Worm (Caenorhabditis elegans): Measurements from ENCODE around the gene hlh-26.

hlh-26 gene

DNA sequence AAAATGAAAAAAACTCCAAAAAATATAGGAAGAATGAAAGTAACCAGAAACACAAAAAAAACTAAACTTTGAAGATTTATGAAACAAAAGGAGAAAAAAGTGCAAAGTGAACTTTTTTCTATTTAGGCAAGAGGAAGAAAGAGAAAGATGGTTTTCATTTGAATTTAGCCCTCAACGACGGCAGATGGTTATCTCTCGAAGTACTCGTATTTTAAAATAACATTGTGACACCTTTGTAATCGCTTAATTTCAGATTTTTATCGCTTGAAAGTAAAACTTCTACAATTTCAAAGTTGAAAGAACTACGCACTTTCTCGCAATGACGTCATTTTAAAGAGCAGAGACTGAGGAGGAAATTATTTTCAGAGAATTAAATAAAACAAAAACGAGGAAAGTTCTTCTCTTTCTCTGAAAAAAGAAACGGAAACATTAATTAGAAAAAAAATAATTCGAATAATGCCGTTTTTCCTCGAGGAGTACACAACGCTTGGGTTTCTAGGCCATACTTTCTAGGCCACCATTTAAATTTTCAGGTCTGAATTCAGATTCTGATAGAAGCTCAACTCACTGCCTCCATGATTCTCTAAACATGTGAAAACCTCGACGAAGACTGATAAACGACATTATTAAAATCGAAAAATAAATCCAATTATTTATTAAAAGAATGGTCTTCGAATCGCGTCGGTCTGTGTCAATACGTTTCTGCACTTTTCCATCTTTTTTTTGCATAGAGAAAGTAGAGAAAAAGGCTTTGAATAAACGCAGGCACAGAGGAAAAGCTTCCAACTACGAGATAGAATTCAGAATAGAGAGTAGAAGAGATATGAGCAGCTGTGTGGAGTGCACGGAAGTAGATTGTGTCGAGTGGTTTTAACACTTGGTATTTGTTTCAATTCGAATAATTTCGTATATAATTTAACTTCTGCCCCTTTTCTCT, 21.9 kb downstream of the hlh-26 start:
- TF ChIP-seq nhr-12 (tag; optimal IDR thresholded peaks at IDR 0.05) (no peak), nhr-6 (tag; optimal IDR thresholded peaks at IDR 0.05) (no peak), nhr-23 (tag; optimal IDR thresholded peaks at IDR 0.05) (no peak), lin-39 (tag; optimal IDR thresholded peaks at IDR 0.05) (no peak), F13H6.1 (tag; optimal IDR thresholded peaks at IDR 0.05) (no peak), nhr-10 (tag; optimal IDR thresholded peaks at IDR 0.05) (no peak), elt-1 (tag; optimal IDR thresholded peaks at IDR 0.05) (no peak), lsy-2 (tag; optimal IDR thresholded peaks at IDR 0.05) (peak in 1 of 2 experiments; percentile 56), C34F6.9 (tag; optimal IDR thresholded peaks at IDR 0.05) (peak; percentile 83), aly-2 (tag; optimal IDR thresholded peaks at IDR 0.05) (no peak), nhr-25 (tag; optimal IDR thresholded peaks at IDR 0.05) (no peak), ceh-82 (tag; optimal IDR thresholded peaks at IDR 0.05) (no peak), nhr-77 (tag; optimal IDR thresholded peaks at IDR 0.05) (no peak), unc-55 (GFP tag; optimal IDR thresholded peaks at IDR 0.05) (peak; percentile 44), ztf-1 (GFP tag; conservative IDR thresholded peaks at IDR 0.05) (no peak), unc-62 (GFP tag; optimal IDR thresholded peaks at IDR 0.05) (no peak), blmp-1 (tag; optimal IDR thresholded peaks at IDR 0.05; ENCODE audit: insufficient read depth) (peak; percentile 13), snpc-4 (tag; optimal IDR thresholded peaks at IDR 0.05) (no peak), fos-1 (tag; optimal IDR thresholded peaks at IDR 0.05) (no peak), nhr-129 (tag; optimal IDR thresholded peaks at IDR 0.05) (peak; percentile 44), mbf-1 (tag; optimal IDR thresholded peaks at IDR 0.05) (no peak), mdl-1 (tag; optimal IDR thresholded peaks at IDR 0.05) (no peak), skn-1 (tag; optimal IDR thresholded peaks at IDR 0.05) (no peak), dmd-4 (tag; optimal IDR thresholded peaks at IDR 0.05) (no peak), ceh-16 (tag; optimal IDR thresholded peaks at IDR 0.05) (no peak), R02D3.7 (tag; optimal IDR thresholded peaks at IDR 0.05) (no peak), crh-2 (tag; optimal IDR thresholded peaks at IDR 0.05) (no peak)

- TF ChIP-seq unc-62 (GFP tag; optimal IDR thresholded peaks at IDR 0.05) = no peak
- TF ChIP-seq sem-4 (tag; optimal IDR thresholded peaks at IDR 0.05) = no peak
- TF ChIP-seq peb-1 (tag; optimal IDR thresholded peaks at IDR 0.05) = no peak
- TF ChIP-seq nhr-6 (tag; optimal IDR thresholded peaks at IDR 0.05) = no peak
- no peak for TF ChIP-seq lin-13 (GFP tag; optimal IDR thresholded peaks at IDR 0.05)
- peak; percentile 10 for TF ChIP-seq C34F6.9 (tag; optimal IDR thresholded peaks at IDR 0.05)
- TF ChIP-seq F13H6.1 (tag; optimal IDR thresholded peaks at IDR 0.05) = no peak
- TF ChIP-seq elt-3 (tag; optimal IDR thresholded peaks at IDR 0.05) = no peak
- TF ChIP-seq egl-27 (tag; optimal IDR thresholded peaks at IDR 0.05) = no peak
- no peak for TF ChIP-seq lin-39 (tag; optimal IDR thresholded peaks at IDR 0.05)
- TF ChIP-seq unc-55 (GFP tag; optimal IDR thresholded peaks at IDR 0.05) = peak; percentile 13
- TF ChIP-seq fos-1 (tag; optimal IDR thresholded peaks at IDR 0.05) = no peak
- no peak for TF ChIP-seq mbf-1 (tag; optimal IDR thresholded peaks at IDR 0.05)
- TF ChIP-seq nhr-23 (tag; optimal IDR thresholded peaks at IDR 0.05) = no peak
- TF ChIP-seq crh-2 (tag; optimal IDR thresholded peaks at IDR 0.05) = no peak
- no peak for TF ChIP-seq skn-1 (tag; optimal IDR thresholded peaks at IDR 0.05)
- TF ChIP-seq ama-1 (optimal IDR thresholded peaks at IDR 0.05) = no peak
- no peak for TF ChIP-seq nhr-129 (tag; optimal IDR thresholded peaks at IDR 0.05)
- TF ChIP-seq nhr-12 (tag; optimal IDR thresholded peaks at IDR 0.05) = no peak
- TF ChIP-seq sma-9 (GFP tag; optimal IDR thresholded peaks at IDR 0.05) = no peak
- no peak for TF ChIP-seq sma-9 (tag; optimal IDR thresholded peaks at IDR 0.05)
- no peak for TF ChIP-seq nhr-237 (tag; optimal IDR thresholded peaks at IDR 0.05)
- no peak for TF ChIP-seq lin-11 (tag; optimal IDR thresholded peaks at IDR 0.05)
- TF ChIP-seq nhr-10 (tag; optimal IDR thresholded peaks at IDR 0.05) = no peak
- TF ChIP-seq snpc-4 (tag; optimal IDR thresholded peaks at IDR 0.05) = no peak
- no peak for TF ChIP-seq unc-39 (tag; optimal IDR thresholded peaks at IDR 0.05)
- no peak for TF ChIP-seq nhr-21 (tag; optimal IDR thresholded peaks at IDR 0.05)
- peak in 1 of 2 experiments; percentile 38 for TF ChIP-seq lsy-2 (tag; optimal IDR thresholded peaks at IDR 0.05)
- no peak for TF ChIP-seq sma-3 (GFP tag; optimal IDR thresholded peaks at IDR 0.05)
- no peak for TF ChIP-seq dmd-4 (tag; optimal IDR thresholded peaks at IDR 0.05)
- TF ChIP-seq blmp-1 (tag; optimal IDR thresholded peaks at IDR 0.05; ENCODE audit: insufficient read depth) = peak; percentile 49
- TF ChIP-seq ceh-16 (tag; optimal IDR thresholded peaks at IDR 0.05) = no peak
- no peak for TF ChIP-seq zag-1 (tag; optimal IDR thresholded peaks at IDR 0.05)
These were observed 27.7 kb downstream of the hlh-26 start, which contains the start of gene npp-24 for ce11 chrII:5505820-5506287. Gene npp-24 (plus strand): TSS chrII:5505870.

Measured in whole organism, L2 larva.